Fruit fly (Drosophila melanogaster): ENCODE measurements around the gene Hsc20.

- TF ChIP-seq CG8478 (optimal IDR thresholded peaks at IDR 0.05): no peak
- TF ChIP-seq CTCF (optimal IDR thresholded peaks at IDR 0.05): no peak
Observed at dm6 chr3L:16211156-16211935, 21.6 kb upstream of the Hsc20 start.

Data from S2 (cell line).